Fruit fly (Drosophila melanogaster) whole organism, wandering third instar larva: ENCODE results near the gene St2.

Experiments
- CG32264 ChIP-seq: fragments of 200-800 bp; sonication (Bioruptor generic); optimal IDR thresholded peaks from 2 replicates; lab custom pipeline; 2016; ENCODE audit warnings: missing biosample characterization, missing genetic modification characterization
- Dfd ChIP-seq: fragments of >200 bp; optimal IDR thresholded peaks from 2 replicates; lab custom pipeline; 2017; ENCODE audit warnings: missing biosample characterization, missing genetic modification characterization
- Hr83 ChIP-seq: fragments of 200-300 bp; sonication (Bioruptor generic); optimal IDR thresholded peaks from 2 replicates; lab custom pipeline; 2016; ENCODE audit warnings: missing biosample characterization, mild to moderate bottlenecking, missing genetic modification characterization, moderate library complexity; ENCODE audit not compliant: poor library complexity, severe bottlenecking
- Myc ChIP-seq: fragments of >200 bp; optimal IDR thresholded peaks from 2 replicates; lab custom pipeline; 2017
- OdsH ChIP-seq: fragments of 200-800 bp; sonication (Bioruptor generic); optimal IDR thresholded peaks from 2 replicates; lab custom pipeline; 2016; ENCODE audit warnings: missing biosample characterization, mild to moderate bottlenecking, missing genetic modification characterization
- jim ChIP-seq: fragments of 175-275, 200-325 bp; sonication (Bioruptor generic); optimal IDR thresholded peaks from 2 replicates; lab custom pipeline; 2016; ENCODE audit warnings: missing biosample characterization, mild to moderate bottlenecking, missing genetic modification characterization
- lola ChIP-seq: fragments of >200 bp; optimal IDR thresholded peaks from 2 replicates; lab custom pipeline; 2017; ENCODE audit warnings: missing biosample characterization, missing genetic modification characterization
- rgr ChIP-seq: fragments of 200-800 bp; sonication (Bioruptor generic); optimal IDR thresholded peaks from 3 replicates; lab custom pipeline; 2016; ENCODE audit warnings: missing biosample characterization, mild to moderate bottlenecking, missing genetic modification characterization
- sage ChIP-seq: fragments of 200-800 bp; sonication (Bioruptor generic); optimal IDR thresholded peaks from 2 replicates; lab custom pipeline; 2016; ENCODE audit warnings: missing biosample characterization, mild to moderate bottlenecking, missing genetic modification characterization

- TF ChIP-seq lola: no peak
- TF ChIP-seq CG32264 (GFP tag; lab: Kevin White, UChicago): no peak
- TF ChIP-seq Dfd: peak; percentile 86
- no peak for TF ChIP-seq Myc
- no peak for TF ChIP-seq sage (GFP tag; lab: Kevin White, UChicago)
- TF ChIP-seq rgr: no peak
- no peak for TF ChIP-seq OdsH (GFP tag; lab: Kevin White, UChicago)
- TF ChIP-seq jim (GFP tag; lab: Kevin White, UChicago): no peak
- TF ChIP-seq Hr83: no peak
Observed at dm6 chr3R:9297163-9297562, 45.5 kb downstream of the St2 start.
